Fruit fly (Drosophila melanogaster) whole organism: ENCODE measurements around the gene Rbf2.

Source experiments
- Dll ChIP-seq: fragments of >200 bp; optimal IDR thresholded peaks from 2 replicates; lab custom pipeline; 2017
- EcR ChIP-seq, 2 experiments: fragments of >200 bp; optimal IDR thresholded peaks; 2 replicates each; lab custom pipeline; 2017; ENCODE audit warnings: missing biosample characterization in 2 of 2, missing genetic modification characterization in 2 of 2, missing genetic modification reagents in 2 of 2
- psq ChIP-seq: fragments of >200 bp; optimal IDR thresholded peaks from 2 replicates; lab custom pipeline; 2017

DNA sequence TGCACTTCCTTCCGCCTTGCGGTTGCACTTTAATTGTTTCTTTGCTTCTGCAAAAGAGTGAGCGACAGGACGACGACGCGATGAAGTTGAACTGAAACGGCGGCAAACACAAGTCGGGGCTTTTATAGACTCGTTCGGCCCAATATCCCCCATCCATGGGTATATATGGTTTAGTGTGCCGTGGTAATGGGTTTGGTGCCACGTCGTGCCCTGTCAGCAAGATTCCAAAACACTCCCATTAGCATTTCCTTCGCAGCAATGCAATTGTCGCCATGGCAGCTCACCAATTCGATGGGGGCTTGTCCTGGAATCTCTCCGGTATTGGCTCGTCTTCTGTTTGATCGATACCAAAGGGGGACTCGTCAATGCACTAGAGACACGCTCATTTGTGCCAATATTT is 47.3 kb upstream of the Rbf2 start, which contains the start of gene CG45105:
- TF ChIP-seq Dll (lab: Kevin White, UChicago) (no peak), EcR (GFP tag; optimal IDR thresholded peaks at IDR 0.05; lab: Kevin White, UChicago) (no peak), psq (no peak)
